Worm (Caenorhabditis elegans): ENCODE results near the gene oac-11.

DNA sequence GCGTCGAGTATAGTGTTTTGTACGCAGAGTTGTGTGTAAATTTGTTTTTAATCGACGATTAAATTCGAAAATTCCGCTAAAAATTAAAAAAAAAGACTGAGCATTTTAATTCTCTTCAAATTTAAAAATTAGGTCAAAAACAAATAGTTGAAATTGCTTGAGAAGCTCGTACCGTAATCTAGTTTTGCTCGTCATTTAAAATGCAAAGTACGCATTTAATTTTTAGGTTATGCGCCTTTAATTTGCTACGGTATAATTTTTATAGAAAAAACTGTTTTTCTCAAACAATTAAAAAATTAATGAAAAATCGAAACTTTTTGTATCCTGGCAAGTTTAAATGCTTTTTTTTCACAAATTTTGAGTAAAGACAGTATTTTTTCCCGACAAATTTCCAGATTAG, 52.1 kb downstream of the oac-11 start:
- TF ChIP-seq unc-62 (GFP tag; optimal IDR thresholded peaks at IDR 0.05) (no peak), elt-1 (tag; optimal IDR thresholded peaks at IDR 0.05; ENCODE audit: borderline replicate concordance, insufficient read depth) (no peak), cnd-1 (tag; optimal IDR thresholded peaks at IDR 0.05) (no peak), nhr-237 (tag; optimal IDR thresholded peaks at IDR 0.05) (no peak), nhr-76 (tag; optimal IDR thresholded peaks at IDR 0.05) (no peak)

Data from whole organism, mixed stage, embryonic.